Fruit fly (Drosophila melanogaster) whole organism, embryonic: Measurements from ENCODE around the gene CG7565.

Source experiments
- Adf1 ChIP-seq: fragments of 200-800 bp; sonication (Bioruptor generic); IDR thresholded peaks from 2 replicates; pipeline ENCODE4 v1.3.6; 2022; ENCODE audit warnings: missing biosample characterization, missing genetic modification characterization
- Asciz ChIP-seq: fragments of 200-800 bp; sonication (Bioruptor generic); optimal IDR thresholded peaks from 2 replicates; lab custom pipeline; 2017; ENCODE audit warnings: missing biosample characterization, mild to moderate bottlenecking, missing genetic modification characterization, missing genetic modification reagents
- Blimp-1 ChIP-seq: fragments of 200-800 bp; sonication (Bioruptor generic); optimal IDR thresholded peaks from 3 replicates; lab custom pipeline; 2018; ENCODE audit warnings: missing biosample characterization, missing genetic modification characterization, mild to moderate bottlenecking, moderate library complexity, missing genetic modification reagents
- CG11695 ChIP-seq: fragments of 200-800 bp; sonication (Bioruptor generic); IDR thresholded peaks from 3 replicates; pipeline ENCODE4 v1.3.6; 2022; ENCODE audit warnings: missing biosample characterization, missing genetic modification characterization
- CG1233 ChIP-seq: fragments of 200-800 bp; sonication (Bioruptor generic); optimal IDR thresholded peaks from 4 replicates; lab custom pipeline; 2018; ENCODE audit warnings: missing biosample characterization, mild to moderate bottlenecking, missing genetic modification characterization
- CG12391 ChIP-seq: fragments of 200-800 bp; sonication (Bioruptor generic); optimal IDR thresholded peaks from 3 replicates; lab custom pipeline; 2018; ENCODE audit warnings: missing biosample characterization, mild to moderate bottlenecking, missing genetic modification characterization, moderate library complexity
- CG12769 ChIP-seq: fragments of 200-800 bp; sonication (Bioruptor generic); optimal IDR thresholded peaks from 2 replicates; lab custom pipeline; 2019; ENCODE audit warnings: missing biosample characterization, mild to moderate bottlenecking, missing genetic modification characterization, moderate library complexity
- CG14050 ChIP-seq: fragments of 200-800 bp; sonication (Bioruptor generic); IDR thresholded peaks from 3 replicates; pipeline ENCODE4 v1.3.6; 2022; ENCODE audit warnings: missing biosample characterization, missing genetic modification characterization
- CG18262 ChIP-seq: fragments of 200-800 bp; optimal IDR thresholded peaks from 3 replicates; lab custom pipeline; 2019; ENCODE audit warnings: missing biosample characterization, mild to moderate bottlenecking, missing genetic modification characterization, moderate library complexity
- CG18599 ChIP-seq: fragments of 200-800 bp; sonication (Bioruptor generic); optimal IDR thresholded peaks from 3 replicates; lab custom pipeline; 2017; ENCODE audit warnings: missing biosample characterization, missing genetic modification characterization, mild to moderate bottlenecking, moderate library complexity, missing genetic modification reagents
- CG31388 ChIP-seq: fragments of 200-800 bp; sonication (Bioruptor generic); optimal IDR thresholded peaks from 2 replicates; lab custom pipeline; 2016; ENCODE audit warnings: missing biosample characterization, missing genetic modification characterization
- CG32772 ChIP-seq: fragments of 200-800 bp; sonication (Bioruptor generic); IDR thresholded peaks from 2 replicates; pipeline ENCODE4 v1.3.6; 2022; ENCODE audit warnings: missing biosample characterization, missing genetic modification characterization
- CG5245 ChIP-seq: fragments of 200-800 bp; sonication (Bioruptor generic); optimal IDR thresholded peaks from 3 replicates; lab custom pipeline; 2016; ENCODE audit warnings: missing biosample characterization, missing genetic modification characterization
- CG6854 ChIP-seq: fragments of 200-800 bp; sonication (Bioruptor generic); optimal IDR thresholded peaks from 3 replicates; lab custom pipeline; 2017; ENCODE audit warnings: missing biosample characterization, mild to moderate bottlenecking, missing genetic modification characterization
- CG7786 ChIP-seq: fragments of 200-800 bp; sonication (Bioruptor generic); optimal IDR thresholded peaks from 2 replicates; lab custom pipeline; 2016; ENCODE audit warnings: missing biosample characterization, missing genetic modification characterization
- CG8924 ChIP-seq: fragments of 200-800 bp; optimal IDR thresholded peaks from 3 replicates; lab custom pipeline; 2019; ENCODE audit warnings: missing biosample characterization, mild to moderate bottlenecking, missing genetic modification characterization, moderate library complexity
- CG9727 ChIP-seq: fragments of 200-800 bp; sonication (Bioruptor generic); optimal IDR thresholded peaks from 3 replicates; lab custom pipeline; 2017; ENCODE audit warnings: missing biosample characterization, mild to moderate bottlenecking, missing genetic modification characterization
- CrebB ChIP-seq: fragments of 200-800 bp; sonication (Bioruptor generic); optimal IDR thresholded peaks from 3 replicates; lab custom pipeline; 2018; ENCODE audit warnings: missing biosample characterization, mild to moderate bottlenecking, missing genetic modification characterization
- Hr39 ChIP-seq: fragments of >200 bp; optimal IDR thresholded peaks from 2 replicates; lab custom pipeline; 2017
- MESR4 ChIP-seq: fragments of 200-800 bp; sonication (Bioruptor generic); optimal IDR thresholded peaks from 2 replicates; lab custom pipeline; 2018; ENCODE audit warnings: missing biosample characterization, mild to moderate bottlenecking, missing genetic modification characterization, moderate library complexity
- NC2α ChIP-seq: fragments of 200-800 bp; sonication (Bioruptor generic); optimal IDR thresholded peaks from 2 replicates; lab custom pipeline; 2016; ENCODE audit warnings: missing biosample characterization, missing genetic modification characterization
- Nf-YA ChIP-seq: fragments of 200-800 bp; sonication (Bioruptor generic); IDR thresholded peaks from 2 replicates; pipeline ENCODE4 v1.3.6; 2022; ENCODE audit warnings: missing biosample characterization, missing genetic modification characterization
- Optix ChIP-seq: fragments of 200-800 bp; sonication (Bioruptor generic); IDR thresholded peaks from 3 replicates; pipeline ENCODE4 v1.3.6; 2022; ENCODE audit warnings: missing biosample characterization, missing genetic modification characterization
- Sox100B ChIP-seq: fragments of 200-800 bp; sonication (Bioruptor generic); optimal IDR thresholded peaks from 3 replicates; lab custom pipeline; 2018; ENCODE audit warnings: missing biosample characterization, mild to moderate bottlenecking, missing genetic modification characterization
- Sox102F ChIP-seq: fragments of 200-800 bp; sonication (Bioruptor generic); optimal IDR thresholded peaks from 2 replicates; lab custom pipeline; 2018; ENCODE audit warnings: missing biosample characterization, mild to moderate bottlenecking, missing genetic modification characterization, moderate library complexity
- az2 ChIP-seq: fragments of 200-800 bp; sonication (Bioruptor generic); optimal IDR thresholded peaks from 3 replicates; lab custom pipeline; 2016; ENCODE audit warnings: missing biosample characterization, missing genetic modification characterization
- chinmo ChIP-seq: fragments of 200-800 bp; sonication (Bioruptor generic); IDR thresholded peaks from 4 replicates; pipeline ENCODE4 v1.3.6; 2022; ENCODE audit warnings: missing biosample characterization, missing genetic modification characterization; ENCODE audit not compliant: partially characterized antibody
- crol ChIP-seq: fragments of 200-800 bp; sonication (Bioruptor generic); IDR thresholded peaks from 2 replicates; pipeline ENCODE4 v1.3.6; 2022; ENCODE audit warnings: missing biosample characterization, missing genetic modification characterization
- cwo ChIP-seq: fragments of 200-800 bp; sonication (Bioruptor generic); optimal IDR thresholded peaks from 3 replicates; lab custom pipeline; 2017; ENCODE audit warnings: missing biosample characterization, missing genetic modification characterization, mild to moderate bottlenecking, moderate library complexity, missing genetic modification reagents
- dm ChIP-seq: fragments of 200-800 bp; sonication (Bioruptor generic); optimal IDR thresholded peaks from 3 replicates; lab custom pipeline; 2016; ENCODE audit warnings: missing biosample characterization, missing genetic modification characterization
- eve ChIP-seq, 2 experiments: fragments of >200 bp; optimal IDR thresholded peaks; 2 replicates each; lab custom pipeline; 2017; ENCODE audit warnings: missing biosample characterization in 2 of 2, missing genetic modification characterization in 2 of 2
- gem ChIP-seq: fragments of 200-800 bp; sonication (Bioruptor generic); optimal IDR thresholded peaks from 2 replicates; lab custom pipeline; 2019; ENCODE audit warnings: missing biosample characterization, mild to moderate bottlenecking, missing genetic modification characterization, moderate library complexity
- gfzf ChIP-seq: fragments of 200-800 bp; sonication (Bioruptor generic); optimal IDR thresholded peaks from 2 replicates; lab custom pipeline; 2016; ENCODE audit warnings: missing biosample characterization, mild to moderate bottlenecking, missing genetic modification characterization, moderate library complexity
- mirr ChIP-seq: fragments of 200-800 bp; sonication (Bioruptor generic); optimal IDR thresholded peaks from 3 replicates; lab custom pipeline; 2018; ENCODE audit warnings: missing biosample characterization, mild to moderate bottlenecking, missing genetic modification characterization
- nau ChIP-seq: fragments of 200-800 bp; sonication (Bioruptor generic); optimal IDR thresholded peaks from 3 replicates; lab custom pipeline; 2017; ENCODE audit warnings: missing biosample characterization, mild to moderate bottlenecking, missing genetic modification characterization, missing genetic modification reagents
- oc ChIP-seq: fragments of 200-800 bp; sonication (Bioruptor generic); optimal IDR thresholded peaks from 2 replicates; lab custom pipeline; 2018; ENCODE audit warnings: missing biosample characterization, mild to moderate bottlenecking, missing genetic modification characterization, moderate library complexity
- otp ChIP-seq: fragments of 200-800 bp; sonication (Bioruptor generic); IDR thresholded peaks from 3 replicates; pipeline ENCODE4, ENCODE4 v1.3.6; 2022; ENCODE audit warnings: missing biosample characterization, missing genetic modification characterization
- p53 ChIP-seq: fragments of 200-800 bp; sonication (Bioruptor generic); optimal IDR thresholded peaks from 2 replicates; lab custom pipeline; 2016; ENCODE audit warnings: missing biosample characterization, missing genetic modification characterization
- pnt ChIP-seq: fragments of 200-800 bp; sonication (Bioruptor generic); optimal IDR thresholded peaks from 3 replicates; lab custom pipeline; 2016; ENCODE audit warnings: missing biosample characterization, missing genetic modification characterization
- rib ChIP-seq: fragments of 200-800 bp; sonication (Bioruptor generic); IDR thresholded peaks from 2 replicates; pipeline ENCODE4 v1.3.6; 2022; ENCODE audit warnings: missing biosample characterization, missing genetic modification characterization
- row ChIP-seq: fragments of 200-800 bp; sonication (Bioruptor generic); IDR thresholded peaks from 3 replicates; pipeline ENCODE4 v1.3.6; 2022; ENCODE audit warnings: missing biosample characterization, missing genetic modification characterization
- sens-2 ChIP-seq: fragments of 200-800 bp; sonication (Bioruptor generic); IDR thresholded peaks from 2 replicates; pipeline ENCODE4 v1.3.6; 2022; ENCODE audit warnings: missing biosample characterization, missing genetic modification characterization
- seq ChIP-seq: fragments of 200-800 bp; sonication (Bioruptor generic); IDR thresholded peaks from 2 replicates; pipeline ENCODE4 v1.3.6; 2022; ENCODE audit warnings: missing biosample characterization, missing genetic modification characterization
- so ChIP-seq: fragments of 200-800 bp; sonication (Bioruptor generic); IDR thresholded peaks from 3 replicates; pipeline ENCODE4 v1.3.6; 2022; ENCODE audit warnings: missing biosample characterization, missing genetic modification characterization
- sob ChIP-seq: fragments of 200-800 bp; sonication (Bioruptor generic); IDR thresholded peaks from 2 replicates; pipeline ENCODE4 v1.3.6; 2022; ENCODE audit warnings: missing biosample characterization, missing genetic modification characterization
- sqz ChIP-seq: fragments of 200-800 bp; sonication (Bioruptor generic); optimal IDR thresholded peaks from 3 replicates; lab custom pipeline; 2018; ENCODE audit warnings: missing biosample characterization, mild to moderate bottlenecking, missing genetic modification characterization
- stc ChIP-seq: fragments of 200-800 bp; sonication (Bioruptor generic); IDR thresholded peaks from 2 replicates; pipeline ENCODE4 v1.3.6; 2022; ENCODE audit warnings: missing biosample characterization, missing genetic modification characterization
- tin ChIP-seq: fragments of 200-800 bp; sonication (Bioruptor generic); optimal IDR thresholded peaks from 3 replicates; lab custom pipeline; 2016; ENCODE audit warnings: missing biosample characterization, missing genetic modification characterization
- tup ChIP-seq: fragments of 200-800 bp; sonication (Bioruptor generic); optimal IDR thresholded peaks from 2 replicates; lab custom pipeline; 2016; ENCODE audit warnings: missing biosample characterization, mild to moderate bottlenecking, missing genetic modification characterization, moderate library complexity
- tx ChIP-seq: fragments of 200-800 bp; sonication (Bioruptor generic); optimal IDR thresholded peaks from 2 replicates; lab custom pipeline; 2016; ENCODE audit warnings: missing biosample characterization, missing genetic modification characterization
- zen ChIP-seq: fragments of 200-800 bp; sonication (Bioruptor generic); optimal IDR thresholded peaks from 3 replicates; lab custom pipeline; 2018; ENCODE audit warnings: missing biosample characterization, mild to moderate bottlenecking, missing genetic modification characterization, moderate library complexity

CG7565 gene

dm6 chr3L:8041461-8042110, 50.0 kb downstream of the CG7565 start (continued):
- TF ChIP-seq tup (GFP tag; lab: Kevin White, UChicago) = no peak
- TF ChIP-seq CG5245 (GFP tag; lab: Kevin White, UChicago) = no peak
- TF ChIP-seq p53 (GFP tag; lab: Kevin White, UChicago) = no peak
- TF ChIP-seq Optix (GFP tag; lab: Robert Waterston, UW) = no peak
- peak; percentile 43 for TF ChIP-seq Blimp-1 (GFP tag; lab: Kevin White, UChicago)
- TF ChIP-seq MESR4 (GFP tag; lab: Kevin White, UChicago) = no peak
- no peak for TF ChIP-seq chinmo (GFP tag; lab: Robert Waterston, UW)
- TF ChIP-seq gfzf (GFP tag; lab: Kevin White, UChicago) = no peak
- TF ChIP-seq az2 (GFP tag; lab: Kevin White, UChicago) = peak; percentile 11
- TF ChIP-seq NC2α (GFP tag; lab: Kevin White, UChicago) = no peak
- TF ChIP-seq CG18599 = peak; percentile 39
- TF ChIP-seq CG8924 (tag; lab: Kevin White, UChicago) = peak; percentile 7
- peak; percentile 43; the same call in 1 of the 2 replicates for TF ChIP-seq crol (GFP tag; lab: Robert Waterston, UW)
- TF ChIP-seq stc (GFP tag; lab: Robert Waterston, UW) = peak; percentile 58
- no peak for TF ChIP-seq sqz
- TF ChIP-seq oc (tag; lab: Kevin White, UChicago) = no peak
- no peak for TF ChIP-seq rib
- no peak for TF ChIP-seq CG6854 (GFP tag; lab: Kevin White, UChicago)
- TF ChIP-seq nau (GFP tag; lab: Kevin White, UChicago) = no peak
- no peak for TF ChIP-seq CrebB
- no peak for TF ChIP-seq zen (tag; lab: Kevin White, UChicago)
- no peak for TF ChIP-seq pnt
- peak; percentile 44 for TF ChIP-seq Asciz (GFP tag; lab: Kevin White, UChicago)
- peak; percentile 33 for TF ChIP-seq CG9727 (GFP tag; lab: Kevin White, UChicago)
- no peak for TF ChIP-seq CG31388
- peak; percentile 47 for TF ChIP-seq row (GFP tag; lab: Robert Waterston, UW)
- no peak for TF ChIP-seq mirr (GFP tag; lab: Kevin White, UChicago)
- peak; percentile 26 for TF ChIP-seq CG12391
- no peak for TF ChIP-seq CG11695
- TF ChIP-seq tin = peak; percentile 3
- TF ChIP-seq dm (GFP tag; lab: Kevin White, UChicago) = no peak
- peak; percentile 51 for TF ChIP-seq Sox102F (GFP tag; lab: Kevin White, UChicago)
- TF ChIP-seq otp (GFP tag; lab: Robert Waterston, UW) = no peak
- no peak; the same call in 2 of the 3 replicates for TF ChIP-seq CG14050 (GFP tag; lab: Robert Waterston, UW)
- no peak for TF ChIP-seq CG1233
- no peak for TF ChIP-seq tx (GFP tag; lab: Kevin White, UChicago)
- TF ChIP-seq CG18262 (tag; lab: Kevin White, UChicago) = peak; percentile 36
- no peak for TF ChIP-seq CG32772 (GFP tag; lab: Robert Waterston, UW)
- no peak for TF ChIP-seq seq (GFP tag; lab: Robert Waterston, UW)
- no peak for TF ChIP-seq CG12769 (tag; lab: Kevin White, UChicago)
- no peak for TF ChIP-seq eve (GFP tag; optimal IDR thresholded peaks at IDR 0.05; lab: Kevin White, UChicago)
- no peak for TF ChIP-seq Nf-YA (GFP tag; lab: Robert Waterston, UW)
- no peak for TF ChIP-seq sob (GFP tag; lab: Robert Waterston, UW)
- 0 out of 3 replicates have a peak, but pooled peaks have one; percentile 47 for TF ChIP-seq so
- no peak for TF ChIP-seq Adf1 (GFP tag; lab: Robert Waterston, UW)
- TF ChIP-seq Hr39 (lab: Kevin White, UChicago) = no peak
- TF ChIP-seq Sox100B (GFP tag; lab: Kevin White, UChicago) = peak; percentile 42
- no peak for TF ChIP-seq CG7786 (GFP tag; lab: Kevin White, UChicago)
- TF ChIP-seq sens-2 (GFP tag; lab: Robert Waterston, UW) = no peak
- TF ChIP-seq gem (tag; lab: Kevin White, UChicago) = peak; percentile 42
- TF ChIP-seq cwo (GFP tag; lab: Kevin White, UChicago) = no peak
